Fruit fly (Drosophila melanogaster): ENCODE data around the gene CG18476.

The CG18476 gene

dm6 chr3R:11694311-11695305 lies 16.7 kb upstream of the CG18476 start, which contains the start of gene Fer3 (continued):
- TF ChIP-seq Hsf (GFP tag; optimal IDR thresholded peaks at IDR 0.05) (no peak), Bteb2 (GFP tag; optimal IDR thresholded peaks at IDR 0.05) (no peak), CG11504 (tag; optimal IDR thresholded peaks at IDR 0.05) (peak; percentile 31), Nf-YB (GFP tag; optimal IDR thresholded peaks at IDR 0.05) (peak; percentile 92), prd (optimal IDR thresholded peaks at IDR 0.05) (no peak), prd (GFP tag; IDR thresholded peaks at IDR 0.05) (no peak), CG8388 (GFP tag; optimal IDR thresholded peaks at IDR 0.05) (no peak), crol (GFP tag; IDR thresholded peaks at IDR 0.05) (no peak), scrt (GFP tag; optimal IDR thresholded peaks at IDR 0.05) (peak; percentile 93), tio (GFP tag; optimal IDR thresholded peaks at IDR 0.05) (no peak), CG16863 (GFP tag; optimal IDR thresholded peaks at IDR 0.05) (no peak), CTCF (GFP tag; optimal IDR thresholded peaks at IDR 0.05) (peak; percentile 74), Lhr (GFP tag; optimal IDR thresholded peaks at IDR 0.05) (no peak), HLHmδ (GFP tag; optimal IDR thresholded peaks at IDR 0.05) (no peak), NC2α (GFP tag; optimal IDR thresholded peaks at IDR 0.05) (no peak), CG1233 (GFP tag; optimal IDR thresholded peaks at IDR 0.05) (no peak), mld (GFP tag; IDR thresholded peaks at IDR 0.05; ENCODE audit: partially characterized antibody) (no peak), Elba2 (GFP tag; optimal IDR thresholded peaks at IDR 0.05) (peak; percentile 98), Dek (tag; optimal IDR thresholded peaks at IDR 0.05) (peak; percentile 13), Camta (GFP tag; optimal IDR thresholded peaks at IDR 0.05) (no peak), ato (GFP tag; IDR thresholded peaks at IDR 0.05; ENCODE audit: partially characterized antibody) (no peak), CG8924 (tag; optimal IDR thresholded peaks at IDR 0.05) (peak; percentile 12), ems (GFP tag; optimal IDR thresholded peaks at IDR 0.05) (no peak), Neu2 (GFP tag; optimal IDR thresholded peaks at IDR 0.05; ENCODE audit: borderline replicate concordance) (no peak), yki (optimal IDR thresholded peaks at IDR 0.05) (no peak), slbo (GFP tag; IDR thresholded peaks at IDR 0.05) (no peak), CG7786 (GFP tag; optimal IDR thresholded peaks at IDR 0.05) (no peak), CG15514 (GFP tag; optimal IDR thresholded peaks at IDR 0.05) (peak; percentile 13), hth (optimal IDR thresholded peaks at IDR 0.05) (no peak), D (optimal IDR thresholded peaks at IDR 0.05) (peak; percentile 1), D (GFP tag; optimal IDR thresholded peaks at IDR 0.05) (no peak), CG4730 (GFP tag; IDR thresholded peaks at IDR 0.05) (no peak), cato (GFP tag; optimal IDR thresholded peaks at IDR 0.05; ENCODE audit: borderline replicate concordance) (no peak), CG6791 (GFP tag; IDR thresholded peaks at IDR 0.05; ENCODE audit: partially characterized antibody) (peak; percentile 36; the same call in 1 of the 3 replicates), Awh (GFP tag; IDR thresholded peaks at IDR 0.05) (no peak), knrl (GFP tag; IDR thresholded peaks at IDR 0.05; ENCODE audit: partially characterized antibody) (no peak), CG13296 (GFP tag; optimal IDR thresholded peaks at IDR 0.05) (no peak), lmd (GFP tag; IDR thresholded peaks at IDR 0.05) (no peak), z (GFP tag; IDR thresholded peaks at IDR 0.05) (no peak), ewg (GFP tag; optimal IDR thresholded peaks at IDR 0.05) (peak; percentile 40), Ptx1 (GFP tag; IDR thresholded peaks at IDR 0.05) (no peak), CG17829 (tag; optimal IDR thresholded peaks at IDR 0.05) (no peak), CG15073 (GFP tag; optimal IDR thresholded peaks at IDR 0.05) (no peak), phol (tag; optimal IDR thresholded peaks at IDR 0.05) (peak; percentile 25), hbn (GFP tag; IDR thresholded peaks at IDR 0.05; ENCODE audit: partially characterized antibody) (no peak), CG33557 (GFP tag; optimal IDR thresholded peaks at IDR 0.05) (no peak), disco-r (GFP tag; optimal IDR thresholded peaks at IDR 0.05) (no peak), Taf1 (GFP tag; IDR thresholded peaks at IDR 0.05) (no peak), CoRest (tag; optimal IDR thresholded peaks at IDR 0.05) (peak; percentile 5), sens (GFP tag) (peak; percentile 59)
